Fruit fly (Drosophila melanogaster): ENCODE results near the gene CG12093.

Gene CG12093

dm6 chr3L:2733208-2733607 lies 40.6 kb downstream of the CG12093 start (continued):
- TF ChIP-seq CG18262 (tag; optimal IDR thresholded peaks at IDR 0.05) (peak; percentile 44), CG11456 (GFP tag; IDR thresholded peaks at IDR 0.05) (peak; percentile 72; the same call in 2 of the 3 replicates), CG17361 (GFP tag; IDR thresholded peaks at IDR 0.05) (peak; percentile 71), CG14710 (tag; optimal IDR thresholded peaks at IDR 0.05) (peak; percentile 13), CG32532 (GFP tag; IDR thresholded peaks at IDR 0.05) (peak; percentile 86), CG9797 (GFP tag; optimal IDR thresholded peaks at IDR 0.05) (no peak), CG3838 (GFP tag; optimal IDR thresholded peaks at IDR 0.05) (no peak), NfI (GFP tag; optimal IDR thresholded peaks at IDR 0.05) (peak; percentile 82), CG11504 (tag; optimal IDR thresholded peaks at IDR 0.05) (peak; percentile 79), Eip74EF (GFP tag; optimal IDR thresholded peaks at IDR 0.05) (peak in 1 of 2 experiments; percentile 45), CG6765 (GFP tag; optimal IDR thresholded peaks at IDR 0.05) (no peak), az2 (GFP tag; optimal IDR thresholded peaks at IDR 0.05) (peak; percentile 65), Nf-YB (GFP tag; optimal IDR thresholded peaks at IDR 0.05) (no peak), CG15269 (tag; optimal IDR thresholded peaks at IDR 0.05) (peak; percentile 77), CG31224 (GFP tag; IDR thresholded peaks at IDR 0.05) (peak; percentile 61), Max (GFP tag; optimal IDR thresholded peaks at IDR 0.05) (peak; percentile 17), TFAM (GFP tag; optimal IDR thresholded peaks at IDR 0.05) (no peak), Mes4 (GFP tag; optimal IDR thresholded peaks at IDR 0.05) (peak; percentile 55), CG10147 (GFP tag; optimal IDR thresholded peaks at IDR 0.05) (peak; percentile 50), toy (GFP tag; IDR thresholded peaks at IDR 0.05) (peak; percentile 37; the same call in 1 of the 2 replicates), Ssrp (tag; optimal IDR thresholded peaks at IDR 0.05) (peak; percentile 58), CG14014 (GFP tag; IDR thresholded peaks at IDR 0.05) (peak; percentile 75), CG14050 (GFP tag; IDR thresholded peaks at IDR 0.05) (peak; percentile 67; the same call in 2 of the 3 replicates), CG8924 (tag; optimal IDR thresholded peaks at IDR 0.05) (peak; percentile 40), sisA (GFP tag; IDR thresholded peaks at IDR 0.05) (peak; percentile 74), CG32772 (GFP tag; IDR thresholded peaks at IDR 0.05) (peak; percentile 58; the same call in 1 of the 2 replicates), bbx (GFP tag; IDR thresholded peaks at IDR 0.05; ENCODE audit: partially characterized antibody) (no peak), CG10565 (GFP tag; optimal IDR thresholded peaks at IDR 0.05) (no peak), grn (GFP tag; optimal IDR thresholded peaks at IDR 0.05) (no peak), bowl (GFP tag; IDR thresholded peaks at IDR 0.05) (peak; percentile 43; the same call in 1 of the 2 replicates), CG7556 (GFP tag; optimal IDR thresholded peaks at IDR 0.05) (peak; percentile 53), sima (GFP tag; optimal IDR thresholded peaks at IDR 0.05) (peak; percentile 50), CG12155 (GFP tag; optimal IDR thresholded peaks at IDR 0.05) (peak; percentile 64), CG1647 (GFP tag; optimal IDR thresholded peaks at IDR 0.05) (peak; percentile 74), MTF-1 (GFP tag; optimal IDR thresholded peaks at IDR 0.05; ENCODE audit: borderline replicate concordance) (no peak), CG15514 (GFP tag; optimal IDR thresholded peaks at IDR 0.05) (peak; percentile 52), sr (GFP tag; IDR thresholded peaks at IDR 0.05) (peak; percentile 34; the same call in 1 of the 3 replicates), CG4854 (GFP tag; optimal IDR thresholded peaks at IDR 0.05) (peak; percentile 49), HLH54F (GFP tag; optimal IDR thresholded peaks at IDR 0.05) (peak; percentile 69), trh (GFP tag; optimal IDR thresholded peaks at IDR 0.05) (no peak), pum (GFP tag; optimal IDR thresholded peaks at IDR 0.05) (peak; percentile 53), emc (GFP tag; optimal IDR thresholded peaks at IDR 0.05) (peak; percentile 60), her (GFP tag; optimal IDR thresholded peaks at IDR 0.05) (peak; percentile 52), lmd (GFP tag; IDR thresholded peaks at IDR 0.05) (peak; percentile 81), slou (GFP tag; optimal IDR thresholded peaks at IDR 0.05) (peak; percentile 57), bsh (GFP tag; optimal IDR thresholded peaks at IDR 0.05) (peak in 1 of 2 experiments; percentile 65), HLH4C (GFP tag; IDR thresholded peaks at IDR 0.05; ENCODE audit: partially characterized antibody) (no peak), CG6854 (GFP tag; optimal IDR thresholded peaks at IDR 0.05) (peak; percentile 44), Vsx1 (GFP tag; optimal IDR thresholded peaks at IDR 0.05) (no peak), zfh1 (GFP tag; IDR thresholded peaks at IDR 0.05) (peak; percentile 61; the same call in 2 of the 3 replicates)
